Worm (Caenorhabditis elegans): ENCODE data around the gene F20H11.1.

The F20H11.1 gene

ce11 chrIII:6610522-6610921 lies 18.5 kb upstream of the F20H11.1 start, which contains the start of gene srh-40:
Gene srh-40, plus strand, starts transcription at chrIII:6610822.
- TF ChIP-seq sea-1 (GFP tag; conservative IDR thresholded peaks at IDR 0.05) = no peak
- no peak for TF ChIP-seq B0310.2 (tag; optimal IDR thresholded peaks at IDR 0.05)
- TF ChIP-seq ets-7 (tag; optimal IDR thresholded peaks at IDR 0.05) = no peak
- TF ChIP-seq scrt-1 (GFP tag; IDR thresholded peaks at IDR 0.05) = no peak
- TF ChIP-seq F13C5.2 (tag; optimal IDR thresholded peaks at IDR 0.05) = no peak

- no peak for TF ChIP-seq scrt-1 (GFP tag; IDR thresholded peaks at IDR 0.05)
- TF ChIP-seq ceh-13 (GFP tag; optimal IDR thresholded peaks at IDR 0.05) = no peak
- no peak for TF ChIP-seq ceh-36 (tag; optimal IDR thresholded peaks at IDR 0.05)
- TF ChIP-seq flt-1 (GFP tag; IDR thresholded peaks at IDR 0.05) = no peak
- no peak for TF ChIP-seq ets-7 (tag; optimal IDR thresholded peaks at IDR 0.05)
- no peak for TF ChIP-seq tbx-11 (GFP tag; IDR thresholded peaks at IDR 0.05)
- TF ChIP-seq hnd-1 (tag; optimal IDR thresholded peaks at IDR 0.05) = no peak
- no peak for TF ChIP-seq aly-1 (tag; optimal IDR thresholded peaks at IDR 0.05)
- TF ChIP-seq F13C5.2 (tag; optimal IDR thresholded peaks at IDR 0.05) = no peak
- no peak for TF ChIP-seq hmbx-1 (tag; optimal IDR thresholded peaks at IDR 0.05)
Measured at ce11 chrIII:6608101-6608672, 16.2 kb upstream of the F20H11.1 start, which contains the start of the genes mdh-2 and F20H11.4. Gene mdh-2, minus strand, starts transcription at chrIII:6608106. Gene F20H11.4, plus strand, starts transcription at chrIII:6608622.

ce11 chrIII:6607646-6608045 lies 15.7 kb upstream of the F20H11.1 start:
- TF ChIP-seq tbx-11 (GFP tag; IDR thresholded peaks at IDR 0.05) (no peak), flt-1 (GFP tag; IDR thresholded peaks at IDR 0.05) (no peak), pes-1 (GFP tag; IDR thresholded peaks at IDR 0.05) (no peak), tra-4 (tag; optimal IDR thresholded peaks at IDR 0.05) (no peak), F13C5.2 (tag; optimal IDR thresholded peaks at IDR 0.05) (no peak), tbx-37 (GFP tag; conservative IDR thresholded peaks at IDR 0.05) (no peak), hmbx-1 (tag; optimal IDR thresholded peaks at IDR 0.05) (no peak), hmg-4 (GFP tag; optimal IDR thresholded peaks at IDR 0.05) (no peak), ceh-36 (tag; optimal IDR thresholded peaks at IDR 0.05) (no peak), scrt-1 (GFP tag; IDR thresholded peaks at IDR 0.05) (no peak), aly-1 (tag; optimal IDR thresholded peaks at IDR 0.05) (no peak), hnd-1 (tag; optimal IDR thresholded peaks at IDR 0.05) (no peak), B0310.2 (tag; optimal IDR thresholded peaks at IDR 0.05) (no peak), sea-1 (GFP tag; conservative IDR thresholded peaks at IDR 0.05) (no peak), ets-7 (tag; optimal IDR thresholded peaks at IDR 0.05) (no peak), ceh-13 (GFP tag; optimal IDR thresholded peaks at IDR 0.05) (no peak), ama-1 (optimal IDR thresholded peaks at IDR 0.05) (no peak)

- TF ChIP-seq ceh-36 (tag; optimal IDR thresholded peaks at IDR 0.05) (no peak), hmg-4 (GFP tag; optimal IDR thresholded peaks at IDR 0.05) (no peak), ceh-13 (GFP tag; optimal IDR thresholded peaks at IDR 0.05) (no peak), F13C5.2 (tag; optimal IDR thresholded peaks at IDR 0.05) (no peak), flt-1 (GFP tag; IDR thresholded peaks at IDR 0.05) (no peak), scrt-1 (GFP tag; IDR thresholded peaks at IDR 0.05) (no peak), tbx-37 (GFP tag; conservative IDR thresholded peaks at IDR 0.05) (no peak), ets-7 (tag; optimal IDR thresholded peaks at IDR 0.05) (no peak), pes-1 (GFP tag; IDR thresholded peaks at IDR 0.05) (no peak), ama-1 (optimal IDR thresholded peaks at IDR 0.05) (no peak)
Measured at ce11 chrIII:6607067-6607466, 15.1 kb upstream of the F20H11.1 start.

ce11 chrIII:6606641-6607040 lies 14.7 kb upstream of the F20H11.1 start:
- TF ChIP-seq hmg-4 (GFP tag; optimal IDR thresholded peaks at IDR 0.05) = no peak
- no peak for TF ChIP-seq pes-1 (GFP tag; IDR thresholded peaks at IDR 0.05)
- TF ChIP-seq tra-4 (tag; optimal IDR thresholded peaks at IDR 0.05) = no peak

- TF ChIP-seq sea-1 (GFP tag; conservative IDR thresholded peaks at IDR 0.05) = no peak
- TF ChIP-seq F13C5.2 (tag; optimal IDR thresholded peaks at IDR 0.05) = peak; percentile 34
Measured at ce11 chrIII:6606022-6606467, 14.1 kb upstream of the F20H11.1 start.

- TF ChIP-seq scrt-1 (GFP tag; IDR thresholded peaks at IDR 0.05) (no peak), tbx-37 (GFP tag; conservative IDR thresholded peaks at IDR 0.05) (no peak)
Measured at ce11 chrIII:6605442-6605992, 13.5 kb upstream of the F20H11.1 start.

- TF ChIP-seq scrt-1 (GFP tag; IDR thresholded peaks at IDR 0.05) (no peak), tbx-11 (GFP tag; IDR thresholded peaks at IDR 0.05) (no peak), tra-4 (tag; optimal IDR thresholded peaks at IDR 0.05) (no peak), ceh-36 (tag; optimal IDR thresholded peaks at IDR 0.05) (no peak), ama-1 (optimal IDR thresholded peaks at IDR 0.05) (no peak), tbx-37 (GFP tag; conservative IDR thresholded peaks at IDR 0.05) (no peak)
Measured at ce11 chrIII:6604317-6604716, 12.3 kb upstream of the F20H11.1 start.

ce11 chrIII:6603185-6603584 lies 11.2 kb upstream of the F20H11.1 start:
- TF ChIP-seq ceh-13 (GFP tag; optimal IDR thresholded peaks at IDR 0.05) (no peak), F13C5.2 (tag; optimal IDR thresholded peaks at IDR 0.05) (no peak), tbx-11 (GFP tag; IDR thresholded peaks at IDR 0.05) (no peak), ets-7 (tag; optimal IDR thresholded peaks at IDR 0.05) (no peak), sea-1 (GFP tag; conservative IDR thresholded peaks at IDR 0.05) (no peak), tbx-37 (GFP tag; conservative IDR thresholded peaks at IDR 0.05) (no peak), tra-4 (tag; optimal IDR thresholded peaks at IDR 0.05) (no peak), scrt-1 (GFP tag; IDR thresholded peaks at IDR 0.05) (no peak), pes-1 (GFP tag; IDR thresholded peaks at IDR 0.05) (no peak)
